Worm (Caenorhabditis elegans) whole organism, early embryonic: ENCODE measurements around the gene tag-209.
A peak's percentile ranks its signal among the peaks of the same experiment; 100 is the strongest.

Experiments used
- B0310.2 ChIP-seq: sonication (generic microtip); optimal IDR thresholded peaks from 2 replicates; lab custom pipeline; 2016; ENCODE audit warnings: mild to moderate bottlenecking, missing genetic modification characterization, missing compliant biosample characterization
- F13C5.2 ChIP-seq: sonication (generic microtip); optimal IDR thresholded peaks from 2 replicates; lab custom pipeline; 2017; ENCODE audit warnings: mild to moderate bottlenecking, missing genetic modification characterization, inconsistent platforms, missing compliant biosample characterization
- aly-1 ChIP-seq: sonication (generic microtip); optimal IDR thresholded peaks from 2 replicates; lab custom pipeline; 2016; ENCODE audit warnings: missing genetic modification characterization, missing compliant biosample characterization
- ama-1 ChIP-seq: fragments of 150-350 bp; optimal IDR thresholded peaks from 2 replicates; lab custom pipeline; 2014
- ceh-13 ChIP-seq: fragments of 200-800 bp; sonication (Bioruptor generic); optimal IDR thresholded peaks from 2 replicates; lab custom pipeline; 2018; ENCODE audit warnings: mild to moderate bottlenecking, missing genetic modification characterization, missing compliant biosample characterization
- ceh-36 ChIP-seq: sonication (generic microtip); optimal IDR thresholded peaks from 2 replicates; lab custom pipeline; 2016; ENCODE audit warnings: missing genetic modification characterization, inconsistent platforms, missing compliant biosample characterization
- ets-7 ChIP-seq: sonication (generic microtip); optimal IDR thresholded peaks from 2 replicates; lab custom pipeline; 2016; ENCODE audit warnings: missing genotype, missing genetic modification characterization, missing compliant biosample characterization
- flt-1 ChIP-seq: fragments of 200-800 bp; sonication (Bioruptor generic); IDR thresholded peaks from 2 replicates; pipeline ENCODE4 v1.3.6; 2022; ENCODE audit warnings: missing genetic modification characterization, missing compliant biosample characterization
- hmbx-1 ChIP-seq: sonication (generic microtip); optimal IDR thresholded peaks from 2 replicates; lab custom pipeline; 2016; ENCODE audit warnings: mild to moderate bottlenecking, missing genetic modification characterization, missing compliant biosample characterization
- hmg-4 ChIP-seq: fragments of 200-800 bp; sonication (Bioruptor generic); optimal IDR thresholded peaks from 2 replicates; lab custom pipeline; 2018; ENCODE audit warnings: mild to moderate bottlenecking, missing genetic modification characterization, missing compliant biosample characterization
- hnd-1 ChIP-seq: sonication (generic microtip); optimal IDR thresholded peaks from 2 replicates; lab custom pipeline; 2016; ENCODE audit warnings: missing genetic modification characterization, missing compliant biosample characterization
- pes-1 ChIP-seq: fragments of 200-800 bp; sonication (Bioruptor generic); IDR thresholded peaks from 2 replicates; pipeline ENCODE4 v1.3.6; 2022; ENCODE audit warnings: missing genetic modification reagents, missing genetic modification characterization, missing compliant biosample characterization
- scrt-1 ChIP-seq: fragments of 200-800 bp; sonication (Bioruptor generic); IDR thresholded peaks from 2 replicates; pipeline ENCODE4 v1.3.6; 2022; ENCODE audit warnings: missing genetic modification characterization, missing compliant biosample characterization
- sea-1 ChIP-seq: fragments of 200-800 bp; sonication (Bioruptor generic); conservative IDR thresholded peaks from 2 replicates; pipeline ENCODE4 v1.3.6; 2022; ENCODE audit warnings: missing genetic modification characterization, missing compliant biosample characterization
- tbx-11 ChIP-seq: fragments of 200-800 bp; sonication (Bioruptor generic); IDR thresholded peaks from 2 replicates; pipeline ENCODE4 v1.3.6; 2022; ENCODE audit warnings: missing genetic modification characterization, missing compliant biosample characterization
- tbx-37 ChIP-seq: fragments of 200-800 bp; sonication (Bioruptor generic); conservative IDR thresholded peaks from 2 replicates; pipeline ENCODE4 v1.3.6; 2022; ENCODE audit warnings: missing genetic modification reagents, missing genetic modification characterization, missing compliant biosample characterization
- tra-4 ChIP-seq: sonication (generic microtip); optimal IDR thresholded peaks from 2 replicates; lab custom pipeline; 2017; ENCODE audit warnings: missing genetic modification characterization, missing compliant biosample characterization

Gene tag-209

DNA sequence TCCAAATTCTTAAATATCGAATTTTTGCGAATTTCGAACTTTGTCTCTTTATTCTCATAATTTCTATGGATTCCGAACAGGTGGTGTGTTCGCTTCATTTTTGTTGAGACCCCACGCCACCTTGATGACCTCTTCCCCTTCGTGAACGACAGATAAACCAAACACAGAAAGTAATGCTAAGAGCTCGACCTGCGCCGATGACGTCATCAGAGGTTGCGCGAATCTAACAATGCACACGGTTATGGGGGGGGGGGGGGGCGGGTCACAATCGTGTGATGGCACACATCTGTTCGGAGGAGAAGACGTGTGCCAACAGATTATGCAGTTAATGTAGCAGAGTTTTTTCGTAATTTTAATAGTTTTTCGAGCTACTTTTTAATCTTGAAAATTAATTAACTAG lies 2.9 kb upstream of the tag-209 start:
- TF ChIP-seq tbx-37: no peak
- no peak for TF ChIP-seq ama-1 (lab: Kevin White, UChicago)
- TF ChIP-seq sea-1: no peak
- TF ChIP-seq tbx-11 (GFP tag; lab: Robert Waterston, UW): no peak
- no peak for TF ChIP-seq pes-1
- TF ChIP-seq aly-1: no peak

DNA sequence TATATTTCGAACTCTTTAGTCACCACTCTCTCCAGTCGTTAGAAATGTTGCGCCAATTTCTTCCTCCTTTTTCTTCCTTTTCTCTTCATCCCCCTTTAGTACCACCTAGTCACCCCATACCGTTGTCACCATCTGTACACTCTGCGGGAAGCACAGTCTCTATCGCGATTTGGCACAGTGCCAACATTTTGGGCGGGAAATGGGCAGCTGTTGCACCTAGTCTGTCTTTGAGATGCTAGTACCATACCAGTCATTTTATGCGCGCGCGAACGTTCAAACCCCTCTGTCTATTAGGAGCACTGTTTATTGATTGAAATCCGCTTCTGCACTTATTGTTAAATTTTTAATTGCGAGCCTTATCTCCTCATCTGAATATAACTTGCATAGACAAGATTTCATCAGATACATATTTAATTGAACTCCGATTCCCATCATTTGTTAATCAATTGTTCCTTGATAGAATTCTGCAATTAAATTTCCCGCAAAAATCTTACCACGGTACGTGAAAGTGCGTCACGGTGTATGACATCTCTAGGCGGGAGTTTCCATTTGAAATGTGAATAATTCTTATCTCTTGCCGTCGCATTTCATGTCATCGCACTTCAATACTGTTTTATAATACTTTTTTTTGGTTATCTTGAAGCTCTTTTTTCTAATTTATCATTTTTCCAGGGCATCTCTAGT lies 2.2 kb upstream of the tag-209 start, which contains the start of gene cdl-1:
Gene cdl-1 (plus strand): TSS at position 673 of the 684 bp plus-strand sequence.
- no peak for TF ChIP-seq hnd-1 (tag; lab: Kevin White, UChicago)
- TF ChIP-seq hmg-4 (GFP tag; lab: Kevin White, UChicago): no peak
- 0 out of 2 replicates have a peak, but pooled peaks have one; percentile 12 for TF ChIP-seq flt-1 (GFP tag; lab: Robert Waterston, UW)

DNA sequence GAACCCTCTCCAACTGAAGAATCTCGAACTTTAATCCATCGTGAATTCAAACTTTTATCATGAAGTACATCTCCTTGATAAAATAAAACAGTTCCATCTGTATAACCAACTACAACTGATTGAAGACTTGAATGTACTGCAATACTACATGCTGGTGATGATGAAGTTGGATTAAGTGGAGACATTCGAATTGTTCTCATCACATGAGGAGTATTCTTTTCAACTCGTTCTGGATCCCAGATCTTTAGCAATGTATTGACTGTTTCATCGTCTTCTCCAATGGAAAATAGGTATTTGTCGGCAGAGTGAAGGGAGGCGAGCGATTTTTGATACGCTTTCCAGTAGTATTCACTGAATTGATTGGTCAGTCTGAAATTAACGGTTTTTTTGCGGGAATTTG lies 5.5 kb downstream of the tag-209 start:
- TF ChIP-seq F13C5.2 (tag; lab: Kevin White, UChicago) (no peak), ceh-36 (tag; lab: Kevin White, UChicago) (no peak), ets-7 (tag; lab: Kevin White, UChicago) (no peak), flt-1 (GFP tag; lab: Robert Waterston, UW) (no peak), tbx-11 (GFP tag; lab: Robert Waterston, UW) (no peak)

DNA sequence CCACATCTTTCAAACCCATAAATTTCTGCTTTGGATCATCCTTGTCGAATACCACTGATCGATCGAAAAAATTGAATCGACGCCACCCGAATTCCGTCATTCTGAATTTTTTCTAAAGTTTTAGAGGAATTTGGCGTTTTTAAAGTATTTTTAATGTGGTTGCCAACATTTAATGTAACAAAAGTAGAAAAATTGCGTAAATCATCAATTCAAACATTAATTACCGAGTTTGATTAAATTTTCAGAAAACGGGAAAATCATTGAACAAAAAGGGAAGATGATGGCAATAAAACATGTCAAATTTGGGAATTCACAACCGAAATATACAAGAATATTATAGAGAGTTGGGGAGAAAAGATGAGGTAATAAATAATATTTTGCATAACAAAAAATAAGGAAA lies 6.3 kb downstream of the tag-209 start, which contains the start of gene vps-11:
Gene vps-11 (minus strand): TSS at position 101 of the 400 bp plus-strand sequence.
- no peak for TF ChIP-seq hnd-1 (tag; lab: Kevin White, UChicago)

DNA sequence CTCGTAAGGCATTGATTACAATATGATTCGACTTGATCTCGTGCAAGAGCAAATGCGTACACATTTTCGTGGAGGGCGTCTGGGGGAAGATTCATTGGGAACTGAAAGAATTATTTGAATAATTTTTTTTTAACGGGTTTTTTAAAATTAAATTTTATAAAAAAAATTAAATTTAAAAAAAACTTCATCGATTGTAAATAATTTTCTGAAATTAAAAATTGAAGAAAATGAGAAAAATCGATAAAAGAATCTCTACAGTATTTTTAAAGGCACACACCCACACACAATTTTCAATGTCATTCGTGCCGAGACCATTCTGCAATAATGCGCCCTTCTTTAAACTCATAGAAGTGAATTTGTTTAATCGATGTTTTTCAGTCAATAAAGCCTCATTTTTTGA lies 9.1 kb downstream of the tag-209 start, which contains the start of gene set-14:
Gene set-14 (minus strand): TSS at position 101 of the 400 bp plus-strand sequence.
- TF ChIP-seq sea-1 (no peak), hnd-1 (tag; lab: Kevin White, UChicago) (no peak), hmg-4 (GFP tag; lab: Kevin White, UChicago) (no peak), pes-1 (no peak), ets-7 (tag; lab: Kevin White, UChicago) (no peak), ama-1 (lab: Kevin White, UChicago) (no peak), F13C5.2 (tag; lab: Kevin White, UChicago) (no peak)

DNA sequence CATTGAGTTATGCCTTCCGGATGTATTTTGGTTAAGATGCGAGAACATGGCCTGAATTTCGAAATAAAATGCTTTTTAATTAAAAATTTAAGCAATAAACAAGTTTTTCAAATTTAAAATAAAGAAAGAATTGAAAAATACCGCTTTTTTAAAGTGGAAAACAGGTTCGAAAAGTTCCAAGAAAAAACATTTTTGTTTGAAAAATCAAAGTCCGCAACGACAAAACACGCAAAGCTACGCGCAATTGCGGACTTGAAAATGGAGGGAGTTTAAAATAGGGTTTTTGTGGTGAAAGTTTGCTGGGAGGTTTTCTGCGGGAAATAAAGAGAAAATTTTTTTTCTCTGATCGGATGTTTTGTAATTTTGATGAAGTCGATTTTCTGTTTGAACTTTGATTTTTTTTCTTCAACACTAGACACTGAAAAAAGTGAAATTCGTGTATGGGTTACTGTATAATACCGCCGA lies 11.3 kb downstream of the tag-209 start, which contains the start of gene npp-19:
Gene npp-19 (minus strand): TSS at position 51 of the 465 bp plus-strand sequence.
- TF ChIP-seq scrt-1 (GFP tag; lab: Robert Waterston, UW): no peak
- peak; percentile 53 for TF ChIP-seq F13C5.2 (tag; lab: Kevin White, UChicago)
- TF ChIP-seq flt-1 (GFP tag; lab: Robert Waterston, UW): no peak
- no peak for TF ChIP-seq hmg-4 (GFP tag; lab: Kevin White, UChicago)
- TF ChIP-seq tbx-11 (GFP tag; lab: Robert Waterston, UW): 0 out of 2 replicates have a peak, but pooled peaks have one; percentile 41

DNA sequence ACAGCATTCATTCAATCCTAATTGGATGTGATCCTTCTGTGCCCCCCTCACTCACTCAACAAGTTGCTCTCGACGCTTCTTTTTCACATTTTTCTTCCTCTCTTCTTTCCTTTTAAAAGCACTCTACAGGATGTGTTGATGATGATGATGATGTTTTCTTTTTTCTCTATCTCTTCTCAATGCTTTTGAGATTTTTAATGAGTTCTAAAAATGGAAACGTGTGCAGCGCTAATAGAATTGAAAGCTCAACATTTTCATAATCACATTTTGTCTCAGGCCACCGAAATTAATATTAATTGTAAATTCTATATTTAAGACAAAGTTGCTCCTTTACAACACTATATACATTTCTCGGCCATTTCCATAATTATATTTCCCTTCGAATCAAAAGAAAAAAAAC lies 13.1 kb downstream of the tag-209 start:
- TF ChIP-seq flt-1 (GFP tag; lab: Robert Waterston, UW): no peak
- TF ChIP-seq F13C5.2 (tag; lab: Kevin White, UChicago): no peak
- TF ChIP-seq ceh-13 (GFP tag; lab: Kevin White, UChicago): no peak
- TF ChIP-seq ceh-36 (tag; lab: Kevin White, UChicago): no peak
- no peak for TF ChIP-seq ets-7 (tag; lab: Kevin White, UChicago)

DNA sequence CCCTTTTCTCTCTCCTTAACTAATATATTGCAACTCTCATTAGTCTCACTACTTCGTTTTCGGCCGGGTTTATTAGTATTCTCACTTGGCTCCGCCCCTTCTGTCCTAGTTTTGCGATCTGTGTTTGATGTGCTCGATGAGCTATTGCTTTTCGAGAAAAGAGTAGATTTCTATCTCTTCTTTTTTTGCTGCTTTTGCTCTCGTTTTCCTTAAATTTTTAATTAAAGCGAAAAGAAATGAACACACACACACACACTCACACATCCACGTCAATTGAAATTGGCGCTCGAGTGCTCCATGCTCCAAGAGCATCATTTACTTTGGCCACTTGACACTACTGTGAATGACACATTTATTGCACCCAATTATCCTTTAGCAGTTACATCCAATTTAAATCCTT lies 17.3 kb downstream of the tag-209 start:
- TF ChIP-seq ceh-36 (tag; lab: Kevin White, UChicago) (no peak), F13C5.2 (tag; lab: Kevin White, UChicago) (no peak), tra-4 (tag; lab: Kevin White, UChicago) (no peak)

DNA sequence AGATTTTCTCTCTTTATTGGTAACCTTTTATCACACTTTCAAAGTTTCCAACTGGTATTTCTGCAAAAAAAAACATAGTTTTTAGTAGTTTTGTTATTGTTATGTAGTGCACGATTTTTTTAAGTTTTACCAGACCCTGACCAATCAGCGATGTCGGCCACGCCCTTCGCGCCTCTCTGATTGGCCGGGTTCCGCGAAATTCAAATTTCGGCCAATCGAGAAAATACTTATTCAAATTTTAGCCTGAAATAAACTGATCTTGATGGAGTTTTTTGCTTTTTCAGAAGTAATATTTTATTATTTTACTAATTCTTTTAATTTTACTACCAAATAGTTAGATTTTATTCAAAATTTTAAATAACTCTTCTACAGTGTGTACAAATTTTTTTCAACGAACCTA lies 17.8 kb downstream of the tag-209 start:
- TF ChIP-seq sea-1 (no peak), pes-1 (no peak), tbx-11 (GFP tag; lab: Robert Waterston, UW) (no peak), hmbx-1 (tag; lab: Kevin White, UChicago) (no peak), F13C5.2 (tag; lab: Kevin White, UChicago) (no peak), tbx-37 (no peak), tra-4 (tag; lab: Kevin White, UChicago) (no peak), scrt-1 (GFP tag; lab: Robert Waterston, UW) (no peak), ceh-13 (GFP tag; lab: Kevin White, UChicago) (no peak), hnd-1 (tag; lab: Kevin White, UChicago) (no peak), B0310.2 (tag; lab: Kevin White, UChicago) (no peak), ets-7 (tag; lab: Kevin White, UChicago) (no peak), ama-1 (lab: Kevin White, UChicago) (no peak), hmg-4 (GFP tag; lab: Kevin White, UChicago) (no peak), flt-1 (GFP tag; lab: Robert Waterston, UW) (no peak), aly-1 (no peak), ceh-36 (tag; lab: Kevin White, UChicago) (no peak)
